Worm (Caenorhabditis elegans) whole organism, L3 larva: Measurements from ENCODE around the gene sto-3.

Experiments
- R02D3.7 ChIP-seq: fragments of 150-350 bp; optimal IDR thresholded peaks from 2 replicates; lab custom pipeline; 2014; ENCODE audit warnings: missing biosample characterization, missing genetic modification characterization
- ZK546.5 ChIP-seq: sonication (generic microtip); optimal IDR thresholded peaks from 2 replicates; lab custom pipeline; 2017; ENCODE audit warnings: missing biosample characterization, missing genetic modification characterization
- daf-12 ChIP-seq: fragments of 150-350 bp; optimal IDR thresholded peaks from 2 replicates; lab custom pipeline; 2014; ENCODE audit warnings: missing biosample characterization, missing genetic modification reagents, missing genetic modification characterization
- jun-1 ChIP-seq: fragments of 150-350 bp; optimal IDR thresholded peaks from 2 replicates; lab custom pipeline; 2014; ENCODE audit warnings: missing biosample characterization, missing genetic modification reagents, missing genetic modification characterization
- mdl-1 ChIP-seq: fragments of 150-350 bp; optimal IDR thresholded peaks from 2 replicates; lab custom pipeline; 2014; ENCODE audit warnings: missing biosample characterization, missing genetic modification characterization
- nfya-1 ChIP-seq: sonication (generic microtip); optimal IDR thresholded peaks from 2 replicates; lab custom pipeline; 2017; ENCODE audit warnings: missing genetic modification characterization, mild to moderate bottlenecking, missing compliant biosample characterization, antibody characterized with exemption, moderate library complexity; ENCODE audit not compliant: insufficient read depth
- nhr-11 ChIP-seq: fragments of 150-350 bp; optimal IDR thresholded peaks from 2 replicates; lab custom pipeline; 2014; ENCODE audit warnings: missing biosample characterization, missing genetic modification characterization
- snpc-4 ChIP-seq: fragments of 150-350 bp; optimal IDR thresholded peaks from 2 replicates; lab custom pipeline; 2014; ENCODE audit warnings: missing biosample characterization, missing genetic modification characterization
- tbx-2 ChIP-seq: sonication (generic microtip); optimal IDR thresholded peaks from 2 replicates; lab custom pipeline; 2016; ENCODE audit warnings: mild to moderate bottlenecking, missing genetic modification characterization, missing compliant biosample characterization
- unc-62 ChIP-seq: fragments of 150-350 bp; sonication (generic microtip); optimal IDR thresholded peaks from 4 replicates; lab custom pipeline; 2014; ENCODE audit warnings: missing biosample characterization, missing genetic modification reagents, missing genetic modification characterization

ce11 chrX:11664184-11664583 is 42.3 kb upstream of the sto-3 start:
- TF ChIP-seq nfya-1 (tag; lab: Kevin White, UChicago): no peak
- no peak for TF ChIP-seq unc-62 (GFP tag; lab: Kevin White, UChicago)
- no peak for TF ChIP-seq R02D3.7 (tag; lab: Kevin White, UChicago)
- no peak for TF ChIP-seq jun-1
- no peak for TF ChIP-seq tbx-2 (tag; lab: Kevin White, UChicago)
- TF ChIP-seq daf-12 (tag; lab: Kevin White, UChicago): no peak
- no peak for TF ChIP-seq nhr-11 (tag; lab: Kevin White, UChicago)
- no peak for TF ChIP-seq mdl-1 (tag; lab: Kevin White, UChicago)
- no peak for TF ChIP-seq snpc-4 (tag; lab: Kevin White, UChicago)
- TF ChIP-seq ZK546.5 (tag; lab: Kevin White, UChicago): no peak
